Worm (Caenorhabditis elegans) whole organism, L2 larva: ENCODE data around the gene Y53G8AR.1.
"Not testable (repeated sequence)": the region's sequence is repeated elsewhere in the genome, so short reads cannot be mapped to it uniquely, and the experiment has no call there.

Source experiments
- C34F6.9 ChIP-seq: fragments of 150-350 bp; optimal IDR thresholded peaks from 2 replicates; lab custom pipeline; 2014; ENCODE audit warnings: missing biosample characterization, missing genetic modification characterization
- F13H6.1 ChIP-seq: sonication (generic microtip); optimal IDR thresholded peaks from 2 replicates; lab custom pipeline; 2016; ENCODE audit warnings: missing genetic modification characterization, missing compliant biosample characterization
- R02D3.7 ChIP-seq: fragments of 150-350 bp; optimal IDR thresholded peaks from 2 replicates; lab custom pipeline; 2014; ENCODE audit warnings: missing biosample characterization, missing genetic modification characterization
- alr-1 ChIP-seq: fragments of 150-350 bp; optimal IDR thresholded peaks from 2 replicates; lab custom pipeline; 2014; ENCODE audit warnings: missing biosample characterization, missing genetic modification characterization
- blmp-1 ChIP-seq: sonication (generic microtip); optimal IDR thresholded peaks from 2 replicates; lab custom pipeline; 2017; ENCODE audit warnings: missing genetic modification characterization, mild to moderate bottlenecking, missing compliant biosample characterization, antibody characterized with exemption, moderate library complexity; ENCODE audit not compliant: insufficient read depth
- crh-2 ChIP-seq: sonication (generic microtip); optimal IDR thresholded peaks from 2 replicates; lab custom pipeline; 2017; ENCODE audit warnings: missing biosample characterization, missing genetic modification characterization
- egl-27 ChIP-seq: sonication (generic microtip); optimal IDR thresholded peaks from 3 replicates; lab custom pipeline; 2017; ENCODE audit warnings: missing biosample characterization, missing genetic modification reagents, missing genetic modification characterization
- elt-1 ChIP-seq: fragments of 150-350 bp; optimal IDR thresholded peaks from 2 replicates; lab custom pipeline; 2014; ENCODE audit warnings: missing biosample characterization, missing genetic modification characterization
- elt-3 ChIP-seq: sonication (generic microtip); optimal IDR thresholded peaks from 2 replicates; lab custom pipeline; 2017; ENCODE audit warnings: missing biosample characterization, missing genetic modification characterization
- fos-1 ChIP-seq: fragments of 150-350 bp; optimal IDR thresholded peaks from 2 replicates; lab custom pipeline; 2014; ENCODE audit warnings: missing biosample characterization, missing genetic modification characterization
- gmeb-1 ChIP-seq: fragments of 150-350 bp; optimal IDR thresholded peaks from 2 replicates; lab custom pipeline; 2014; ENCODE audit warnings: missing biosample characterization, missing genetic modification characterization
- lin-11 ChIP-seq: fragments of 150-350 bp; sonication (generic microtip); optimal IDR thresholded peaks from 2 replicates; lab custom pipeline; 2014; ENCODE audit warnings: missing biosample characterization, missing genetic modification characterization, inconsistent platforms, mixed read lengths
- lin-13 ChIP-seq: fragments of 150-350 bp; optimal IDR thresholded peaks from 2 replicates; lab custom pipeline; 2014; ENCODE audit warnings: missing biosample characterization, missing genetic modification reagents, missing genetic modification characterization
- lin-39 ChIP-seq: fragments of 150-350 bp; optimal IDR thresholded peaks from 2 replicates; lab custom pipeline; 2014; ENCODE audit warnings: missing biosample characterization, missing genetic modification reagents, missing genetic modification characterization
- lsy-2 ChIP-seq, 2 experiments: fragments of 150-350 bp in 1 of 2; sonication (generic microtip) in 1 of 2; optimal IDR thresholded peaks; 2 replicates each; lab custom pipeline; 2014 to 2017; ENCODE audit warnings: missing biosample characterization in 2 of 2, missing genetic modification characterization in 2 of 2
- mab-5 ChIP-seq: fragments of 150-350 bp; optimal IDR thresholded peaks from 2 replicates; lab custom pipeline; 2014; ENCODE audit warnings: missing biosample characterization, missing genetic modification characterization
- mbf-1 ChIP-seq: sonication (generic microtip); optimal IDR thresholded peaks from 2 replicates; lab custom pipeline; 2017; ENCODE audit warnings: missing biosample characterization, missing genetic modification characterization
- mdl-1 ChIP-seq, 2 experiments: fragments of 150-350 bp in 1 of 2; sonication (generic microtip) in 1 of 2; optimal IDR thresholded peaks; 2 replicates each; lab custom pipeline; 2017; ENCODE audit warnings: missing biosample characterization in 2 of 2, missing genetic modification characterization in 2 of 2
- nhr-10 ChIP-seq: sonication (generic microtip); optimal IDR thresholded peaks from 2 replicates; lab custom pipeline; 2017; ENCODE audit warnings: missing biosample characterization, missing genetic modification characterization
- nhr-21 ChIP-seq: fragments of 150-350 bp; optimal IDR thresholded peaks from 2 replicates; lab custom pipeline; 2014; ENCODE audit warnings: missing biosample characterization, missing genetic modification characterization
- nhr-237 ChIP-seq: fragments of 150-350 bp; optimal IDR thresholded peaks from 2 replicates; lab custom pipeline; 2014; ENCODE audit warnings: missing biosample characterization, missing genetic modification characterization
- nhr-25 ChIP-seq: fragments of 150-350 bp; sonication (generic microtip); optimal IDR thresholded peaks from 3 replicates; lab custom pipeline; 2014; ENCODE audit warnings: missing biosample characterization, missing genetic modification characterization
- nhr-6 ChIP-seq: fragments of 150-350 bp; optimal IDR thresholded peaks from 2 replicates; lab custom pipeline; 2014; ENCODE audit warnings: missing biosample characterization, missing genetic modification characterization
- nhr-77 ChIP-seq: fragments of 150-350 bp; optimal IDR thresholded peaks from 2 replicates; lab custom pipeline; 2014; ENCODE audit warnings: missing biosample characterization, missing genetic modification characterization
- peb-1 ChIP-seq: fragments of 150-350 bp; optimal IDR thresholded peaks from 2 replicates; lab custom pipeline; 2014; ENCODE audit warnings: missing biosample characterization, missing genetic modification characterization
- sem-4 ChIP-seq: fragments of 150-350 bp; optimal IDR thresholded peaks from 2 replicates; lab custom pipeline; 2014; ENCODE audit warnings: missing biosample characterization, missing genetic modification reagents, missing genetic modification characterization
- skn-1 ChIP-seq: sonication (generic microtip); optimal IDR thresholded peaks from 2 replicates; lab custom pipeline; 2017; ENCODE audit warnings: missing biosample characterization, missing genetic modification characterization
- sma-3 ChIP-seq: sonication (generic microtip); optimal IDR thresholded peaks from 2 replicates; lab custom pipeline; 2016; ENCODE audit warnings: missing genetic modification reagents, missing genetic modification characterization, missing compliant biosample characterization
- sma-9 ChIP-seq, 2 experiments: fragments of 150-350 bp in 1 of 2; sonication (generic microtip) in 1 of 2; optimal IDR thresholded peaks; 2 replicates each; lab custom pipeline; 2014 to 2016; ENCODE audit warnings: missing genetic modification characterization in 2 of 2, mild to moderate bottlenecking in 1 of 2, missing biosample characterization in 1 of 2, missing compliant biosample characterization in 1 of 2, missing genetic modification reagents in 1 of 2, moderate library complexity in 1 of 2
- snpc-4 ChIP-seq: fragments of 150-350 bp; optimal IDR thresholded peaks from 2 replicates; lab custom pipeline; 2014; ENCODE audit warnings: missing biosample characterization, missing genetic modification characterization
- unc-39 ChIP-seq: fragments of 150-350 bp; optimal IDR thresholded peaks from 2 replicates; lab custom pipeline; 2014; ENCODE audit warnings: missing biosample characterization, missing genetic modification characterization
- unc-55 ChIP-seq: fragments of 150-350 bp; sonication (generic microtip); optimal IDR thresholded peaks from 3 replicates; lab custom pipeline; 2014; ENCODE audit warnings: missing biosample characterization, missing genetic modification reagents, missing genetic modification characterization
- zag-1 ChIP-seq: fragments of 150-350 bp; optimal IDR thresholded peaks from 2 replicates; lab custom pipeline; 2014; ENCODE audit warnings: missing biosample characterization, missing genetic modification characterization
- ztf-1 ChIP-seq: fragments of 200-800 bp; sonication (Bioruptor generic); conservative IDR thresholded peaks from 2 replicates; pipeline ENCODE4 v1.3.6; 2022; ENCODE audit warnings: missing genetic modification characterization, missing compliant biosample characterization
- ztf-11 ChIP-seq: sonication (generic microtip); optimal IDR thresholded peaks from 2 replicates; lab custom pipeline; 2017; ENCODE audit warnings: missing biosample characterization, missing genetic modification characterization

Y53G8AR.1 gene

ce11 chrIII:3332736-3333135 is at the start of gene Y53G8AR.1:
Gene Y53G8AR.1, plus strand, starts transcription at chrIII:3333036.
- TF ChIP-seq elt-1; mbf-1 (tag; lab: Kevin White, UChicago); lsy-2 (tag; optimal IDR thresholded peaks at IDR 0.05; lab: Kevin White, UChicago): not testable (repeated sequence)
- TF ChIP-seq, all 48 proteins: peak for 0; not testable (repeated sequence) for 48

ce11 chrIII:3294283-3294793 is 38.5 kb upstream of the Y53G8AR.1 start, which contains the start of the genes Y53G8AR.8 and Y53G8AR.6:
Gene Y53G8AR.8, minus strand, starts transcription at chrIII:3294330.
Gene Y53G8AR.6, plus strand, starts transcription at chrIII:3294743.
- TF ChIP-seq sma-9 (GFP tag; optimal IDR thresholded peaks at IDR 0.05; lab: Kevin White, UChicago) = no peak
- no peak for TF ChIP-seq sma-9 (tag; optimal IDR thresholded peaks at IDR 0.05; lab: Kevin White, UChicago)
- no peak for TF ChIP-seq ztf-11 (tag; lab: Kevin White, UChicago)
- TF ChIP-seq nhr-77 (tag; lab: Kevin White, UChicago) = no peak
- TF ChIP-seq nhr-10 (tag; lab: Kevin White, UChicago) = no peak
- TF ChIP-seq nhr-6 = no peak
- TF ChIP-seq lsy-2 (tag; optimal IDR thresholded peaks at IDR 0.05; lab: Kevin White, UChicago) = peak; percentile 4 to 57
- peak; percentile 52 for TF ChIP-seq gmeb-1 (tag; lab: Kevin White, UChicago)
- peak; percentile 34 for TF ChIP-seq lin-13 (GFP tag; lab: Kevin White, UChicago)
- TF ChIP-seq C34F6.9 (tag; lab: Kevin White, UChicago) = peak; percentile 48
- no peak for TF ChIP-seq snpc-4
- TF ChIP-seq unc-55 (GFP tag; lab: Kevin White, UChicago) = peak; percentile 32

ce11 chrIII:3297151-3297550 is 35.7 kb upstream of the Y53G8AR.1 start, which contains the start of gene Y53G8AR.5:
Gene Y53G8AR.5, plus strand, starts transcription at chrIII:3297451.
- TF ChIP-seq nhr-10 (tag; lab: Kevin White, UChicago) (no peak), F13H6.1 (no peak), unc-39 (tag; lab: Kevin White, UChicago) (no peak), nhr-6 (no peak), zag-1 (tag; lab: Kevin White, UChicago) (no peak), nhr-237 (no peak), sma-3 (GFP tag; lab: Kevin White, UChicago) (no peak), gmeb-1 (tag; lab: Kevin White, UChicago) (no peak), egl-27 (tag; lab: Kevin White, UChicago) (no peak), sem-4 (tag; lab: Kevin White, UChicago) (no peak), unc-55 (GFP tag; lab: Kevin White, UChicago) (no peak), peb-1 (tag; lab: Kevin White, UChicago) (no peak), nhr-77 (tag; lab: Kevin White, UChicago) (no peak), alr-1 (no peak), mbf-1 (tag; lab: Kevin White, UChicago) (no peak), lin-11 (no peak), skn-1 (no peak), fos-1 (tag; lab: Kevin White, UChicago) (no peak), crh-2 (no peak)

ce11 chrIII:3304554-3304953 is 28.3 kb upstream of the Y53G8AR.1 start:
- TF ChIP-seq unc-55 (GFP tag; lab: Kevin White, UChicago) (peak; percentile 55), lsy-2 (tag; optimal IDR thresholded peaks at IDR 0.05; lab: Kevin White, UChicago) (peak in 1 of 2 experiments; percentile 30), sma-9 (GFP tag; optimal IDR thresholded peaks at IDR 0.05; lab: Kevin White, UChicago) (no peak), sma-9 (tag; optimal IDR thresholded peaks at IDR 0.05; lab: Kevin White, UChicago) (no peak), blmp-1 (no peak), ztf-1 (no peak), R02D3.7 (no peak), sma-3 (GFP tag; lab: Kevin White, UChicago) (no peak), alr-1 (no peak), mab-5 (tag; lab: Kevin White, UChicago) (no peak), C34F6.9 (tag; lab: Kevin White, UChicago) (peak; percentile 46), elt-3 (tag; lab: Kevin White, UChicago) (no peak), nhr-21 (tag; lab: Kevin White, UChicago) (no peak), skn-1 (no peak), lin-11 (no peak), nhr-77 (tag; lab: Kevin White, UChicago) (no peak), nhr-25 (tag; lab: Kevin White, UChicago) (no peak)

- TF ChIP-seq mbf-1 (tag; lab: Kevin White, UChicago) (no peak), lin-39 (tag; lab: Kevin White, UChicago) (no peak), unc-55 (GFP tag; lab: Kevin White, UChicago) (peak; percentile 11), mdl-1 (tag; optimal IDR thresholded peaks at IDR 0.05; lab: Kevin White, UChicago) (no peak), nhr-25 (tag; lab: Kevin White, UChicago) (no peak), fos-1 (tag; lab: Kevin White, UChicago) (peak; percentile 88)
These were observed 26.5 kb upstream of the Y53G8AR.1 start for ce11 chrIII:3306322-3306721.
